Worm (Caenorhabditis elegans) whole organism, L4 larva: ENCODE data around the gene cyp-33C8.

Source experiments
- D1046.2 ChIP-seq: fragments of 200-800 bp; sonication (Bioruptor generic); IDR thresholded peaks from 2 replicates; pipeline ENCODE4 v1.3.6; 2022; ENCODE audit warnings: missing genetic modification characterization, missing compliant biosample characterization
- F26F4.8 ChIP-seq: fragments of 200-800 bp; sonication (Bioruptor generic); conservative IDR thresholded peaks from 2 replicates; pipeline ENCODE4 v1.3.6; 2022; ENCODE audit warnings: missing genetic modification characterization, missing compliant biosample characterization
- Y105C5A.15 ChIP-seq: fragments of 200-800 bp; sonication (Bioruptor generic); IDR thresholded peaks from 2 replicates; pipeline ENCODE4 v1.3.6; 2022; ENCODE audit warnings: missing genetic modification characterization, missing compliant biosample characterization
- aly-2 ChIP-seq: sonication (generic microtip); optimal IDR thresholded peaks from 2 replicates; lab custom pipeline; 2018; ENCODE audit warnings: missing biosample characterization, missing genetic modification characterization
- fos-1 ChIP-seq: fragments of 150-350 bp; optimal IDR thresholded peaks from 2 replicates; lab custom pipeline; 2014; ENCODE audit warnings: missing biosample characterization, missing genetic modification characterization
- lin-39 ChIP-seq: fragments of 150-350 bp; optimal IDR thresholded peaks from 2 replicates; lab custom pipeline; 2014; ENCODE audit warnings: missing biosample characterization, missing genetic modification reagents, missing genetic modification characterization
- mdl-1 ChIP-seq, 2 experiments: fragments of 150-350 bp in 1 of 2; sonication (generic microtip) in 1 of 2; optimal IDR thresholded peaks; 2 replicates each; lab custom pipeline; 2014 to 2017; ENCODE audit warnings: missing biosample characterization in 2 of 2, missing genetic modification characterization in 2 of 2
- nhr-237 ChIP-seq: sonication (generic microtip); optimal IDR thresholded peaks from 2 replicates; lab custom pipeline; 2017; ENCODE audit warnings: missing biosample characterization, missing genetic modification characterization
- nhr-28 ChIP-seq: fragments of 150-350 bp; optimal IDR thresholded peaks from 2 replicates; lab custom pipeline; 2014; ENCODE audit warnings: missing biosample characterization, missing genetic modification characterization
- snpc-4 ChIP-seq: fragments of 150-350 bp; optimal IDR thresholded peaks from 2 replicates; lab custom pipeline; 2014; ENCODE audit warnings: missing biosample characterization, missing genetic modification characterization

- TF ChIP-seq D1046.2 (GFP tag; lab: Robert Waterston, UW), result no peak
- no peak for TF ChIP-seq Y105C5A.15
- TF ChIP-seq fos-1 (tag; lab: Kevin White, UChicago), result no peak
- no peak for TF ChIP-seq aly-2
- TF ChIP-seq mdl-1 (tag; optimal IDR thresholded peaks at IDR 0.05; lab: Kevin White, UChicago), result no peak
- peak; percentile 81 for TF ChIP-seq nhr-28
- TF ChIP-seq nhr-237 (tag; lab: Kevin White, UChicago), result no peak
- TF ChIP-seq F26F4.8, result no peak
- no peak for TF ChIP-seq lin-39 (tag; lab: Kevin White, UChicago)
- no peak for TF ChIP-seq snpc-4 (tag; lab: Kevin White, UChicago)
These were observed 2.2 kb upstream of the cyp-33C8 start, which contains the start of gene R08F11.4 for ce11 chrV:3805499-3805898.
